Fruit fly (Drosophila melanogaster): Measurements from ENCODE around the gene CG6592.

Gene CG6592

dm6 chr3L:6071454-6072189 lies 12.2 kb downstream of the CG6592 start, which contains the start of gene CG6602 (continued):
- TF ChIP-seq CG33557 (GFP tag; optimal IDR thresholded peaks at IDR 0.05): peak; percentile 33
- TF ChIP-seq az2 (GFP tag; optimal IDR thresholded peaks at IDR 0.05): peak; percentile 45
- no peak for TF ChIP-seq CG14860 (GFP tag; IDR thresholded peaks at IDR 0.05; ENCODE audit: partially characterized antibody)
- peak; percentile 81 for TF ChIP-seq CG13296 (GFP tag; optimal IDR thresholded peaks at IDR 0.05)
- TF ChIP-seq seq (GFP tag; IDR thresholded peaks at IDR 0.05): no peak
- no peak for TF ChIP-seq dan (GFP tag; IDR thresholded peaks at IDR 0.05)
- peak; percentile 72; the same call in 1 of the 2 replicates for TF ChIP-seq stc (GFP tag; IDR thresholded peaks at IDR 0.05)
- peak; percentile 80 for TF ChIP-seq CG7372 (GFP tag; IDR thresholded peaks at IDR 0.05)
- TF ChIP-seq CG4282 (GFP tag; optimal IDR thresholded peaks at IDR 0.05): no peak
- peak; percentile 70 for TF ChIP-seq CG10147 (GFP tag; optimal IDR thresholded peaks at IDR 0.05)
- TF ChIP-seq ato (GFP tag; IDR thresholded peaks at IDR 0.05; ENCODE audit: partially characterized antibody): no peak
- peak; percentile 66 for TF ChIP-seq CG14441 (GFP tag; IDR thresholded peaks at IDR 0.05)
- peak; percentile 45 for TF ChIP-seq odd (GFP tag; optimal IDR thresholded peaks at IDR 0.05)
- no peak for TF ChIP-seq usp (GFP tag; optimal IDR thresholded peaks at IDR 0.05)
- TF ChIP-seq Atf6 (GFP tag; IDR thresholded peaks at IDR 0.05): peak; percentile 17; the same call in 1 of the 2 replicates
- TF ChIP-seq NfI (GFP tag; optimal IDR thresholded peaks at IDR 0.05): peak; percentile 90
- peak; percentile 86 for TF ChIP-seq MTF-1 (GFP tag; optimal IDR thresholded peaks at IDR 0.05; ENCODE audit: borderline replicate concordance)
- TF ChIP-seq Hr39 (optimal IDR thresholded peaks at IDR 0.05): no peak
- TF ChIP-seq bbx (GFP tag; IDR thresholded peaks at IDR 0.05; ENCODE audit: partially characterized antibody): no peak
- TF ChIP-seq bab2 (GFP tag; optimal IDR thresholded peaks at IDR 0.05): no peak
- TF ChIP-seq CG12942 (GFP tag; optimal IDR thresholded peaks at IDR 0.05): peak; percentile 28
- TF ChIP-seq Jarid2 (GFP tag; optimal IDR thresholded peaks at IDR 0.05): peak; percentile 32
- peak; percentile 64 for TF ChIP-seq CG1603 (tag; optimal IDR thresholded peaks at IDR 0.05)
- TF ChIP-seq lov (optimal IDR thresholded peaks at IDR 0.05): no peak
- TF ChIP-seq lov (GFP tag; IDR thresholded peaks at IDR 0.05): peak; percentile 68
- peak; percentile 71 for TF ChIP-seq zen (tag; optimal IDR thresholded peaks at IDR 0.05)
- no peak for TF ChIP-seq CG15073 (GFP tag; optimal IDR thresholded peaks at IDR 0.05)
- peak; percentile 60 for TF ChIP-seq CG10979 (tag; optimal IDR thresholded peaks at IDR 0.05)
- peak; percentile 35 for TF ChIP-seq CG4854 (GFP tag; optimal IDR thresholded peaks at IDR 0.05)
- peak; percentile 45 for TF ChIP-seq CG18011 (GFP tag; optimal IDR thresholded peaks at IDR 0.05)
- TF ChIP-seq CG30431 (GFP tag; optimal IDR thresholded peaks at IDR 0.05): peak; percentile 67
- TF ChIP-seq org-1 (GFP tag; optimal IDR thresholded peaks at IDR 0.05): peak; percentile 14
- peak; percentile 63 for TF ChIP-seq ind (GFP tag; optimal IDR thresholded peaks at IDR 0.05)
- peak; percentile 30; the same call in 2 of the 3 replicates for TF ChIP-seq croc (GFP tag; conservative IDR thresholded peaks at IDR 0.05)
- peak; percentile 83 for TF ChIP-seq H15 (GFP tag; IDR thresholded peaks at IDR 0.05)
- no peak; the same call in 1 of the 3 replicates for TF ChIP-seq CG17361 (GFP tag; IDR thresholded peaks at IDR 0.05)
- peak; percentile 24 for TF ChIP-seq CG1647 (GFP tag; optimal IDR thresholded peaks at IDR 0.05)
- peak; percentile 67 for TF ChIP-seq Usf (GFP tag; optimal IDR thresholded peaks at IDR 0.05)
- no peak for TF ChIP-seq CG3163 (GFP tag; optimal IDR thresholded peaks at IDR 0.05)
- TF ChIP-seq stwl (tag; optimal IDR thresholded peaks at IDR 0.05): peak; percentile 73
- peak; percentile 69 for TF ChIP-seq cas (GFP tag; IDR thresholded peaks at IDR 0.05)
- peak; percentile 59 for TF ChIP-seq CG17912 (GFP tag; optimal IDR thresholded peaks at IDR 0.05)
- no peak for TF ChIP-seq CG6791 (GFP tag; IDR thresholded peaks at IDR 0.05; ENCODE audit: partially characterized antibody)
- peak; percentile 59 for TF ChIP-seq CG34376 (GFP tag; optimal IDR thresholded peaks at IDR 0.05)
- TF ChIP-seq Asciz (GFP tag; optimal IDR thresholded peaks at IDR 0.05): peak; percentile 80
- TF ChIP-seq CG4424 (GFP tag; optimal IDR thresholded peaks at IDR 0.05): peak; percentile 84
- no peak for TF ChIP-seq Lim3 (GFP tag; IDR thresholded peaks at IDR 0.05)
- no peak; the same call in 1 of the 2 replicates for TF ChIP-seq peb (GFP tag; IDR thresholded peaks at IDR 0.05)
- TF ChIP-seq lmd (GFP tag; IDR thresholded peaks at IDR 0.05): no peak; the same call in 1 of the 2 replicates

Data from whole organism, embryonic.